Fruit fly (Drosophila melanogaster) S2 (cell line): ENCODE measurements around the gene CG1637.

Source experiments
- CG8478 ChIP-seq: fragments of >200 bp; optimal IDR thresholded peaks from 2 replicates; lab custom pipeline; 2018
- CTCF ChIP-seq, 2 experiments: fragments of >200 bp; optimal IDR thresholded peaks; 2 replicates each; lab custom pipeline; 2018

DNA sequence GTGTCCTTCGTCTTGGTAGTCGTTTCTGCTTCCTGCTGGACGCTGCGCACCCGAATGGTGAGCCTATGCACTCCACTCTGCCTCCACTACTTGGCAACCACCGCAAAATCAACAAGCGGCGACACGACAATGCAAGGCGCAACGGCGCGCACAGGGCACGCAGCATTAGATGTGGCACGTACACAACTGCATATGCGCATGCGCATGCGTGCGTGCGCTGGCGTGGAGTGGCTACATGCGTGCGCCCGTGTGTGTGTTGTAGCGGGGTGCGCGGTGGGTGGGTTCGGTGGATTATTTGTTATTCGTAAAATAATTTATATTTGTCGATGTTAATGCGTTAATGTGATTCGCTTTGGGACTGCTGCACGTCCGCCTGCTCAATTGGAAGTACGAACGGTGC lies 42.1 kb downstream of the CG1637 start:
- no peak for TF ChIP-seq CG8478 (lab: Kevin White, UChicago)
- TF ChIP-seq CTCF (optimal IDR thresholded peaks at IDR 0.05; lab: Kevin White, UChicago) = no peak
